Comparison of ENCODE assay signal across 1 worm cellular context in genomic region chrX:16166484-16166883, ce11.
A peak's percentile ranks its signal among the peaks of the same experiment; 100 is the strongest.
TF ChIP-seq lines count a peak whose summit lies in the region.

No protein-coding gene starts in this region.

TF ChIP-seq in whole organism, L4 larva, 104 proteins besides CTCF, POLR2A, EP300 and RAD21 (continued from another document):
- TF ChIP-seq Y5F2A.4 (GFP tag; optimal IDR thresholded peaks at IDR 0.05; lab: Kevin White, UChicago) (no peak), pqm-1 (tag; optimal IDR thresholded peaks at IDR 0.05; lab: Kevin White, UChicago) (peak; percentile 90), dmd-6 (GFP tag; IDR thresholded peaks at IDR 0.05; lab: Robert Waterston, UW) (peak; percentile 32)
